Worm (Caenorhabditis elegans): Measurements from ENCODE around the gene F39C12.1.
A peak's percentile ranks its signal among the peaks of the same experiment; 100 is the strongest.

Gene F39C12.1

ce11 chrX:4895223-4895622, 42.2 kb upstream of the F39C12.1 start:
- TF ChIP-seq nhr-28 (tag; optimal IDR thresholded peaks at IDR 0.05) (no peak), Y5F2A.4 (GFP tag; optimal IDR thresholded peaks at IDR 0.05) (no peak), hlh-11 (tag; optimal IDR thresholded peaks at IDR 0.05) (peak; percentile 18), dmd-9 (GFP tag; IDR thresholded peaks at IDR 0.05) (no peak), daf-16 (GFP tag; optimal IDR thresholded peaks at IDR 0.05) (peak in 1 of 2 experiments; percentile 86), daf-16 (tag; optimal IDR thresholded peaks at IDR 0.05) (no peak), aha-1 (tag) (peak; percentile 14)

ce11 chrX:4893623-4894105, 40.7 kb upstream of the F39C12.1 start, which contains the start of gene T07F12.1:
TSS of gene T07F12.1 (plus strand) at chrX:4894055.
- TF ChIP-seq unc-62 (GFP tag; optimal IDR thresholded peaks at IDR 0.05 in 1 of 2) (peak in 1 of 2 experiments; percentile 73), unc-62 (tag; optimal IDR thresholded peaks at IDR 0.05) (no peak), set-16 (GFP tag; IDR thresholded peaks at IDR 0.05) (no peak), dve-1 (tag; optimal IDR thresholded peaks at IDR 0.05; ENCODE audit: insufficient read depth) (peak; percentile 15), zip-2 (tag; optimal IDR thresholded peaks at IDR 0.05) (no peak), hmg-1.1 (GFP tag; IDR thresholded peaks at IDR 0.05) (no peak), gei-8 (GFP tag; optimal IDR thresholded peaks at IDR 0.05) (no peak), pqm-1 (tag; optimal IDR thresholded peaks at IDR 0.05) (peak; percentile 7), egl-43 (GFP tag; IDR thresholded peaks at IDR 0.05) (no peak), nhr-28 (tag; optimal IDR thresholded peaks at IDR 0.05) (peak; percentile 19), php-3 (GFP tag; IDR thresholded peaks at IDR 0.05) (peak; percentile 56; the same call in 1 of the 2 replicates), nhr-25 (tag; optimal IDR thresholded peaks at IDR 0.05; ENCODE audit: borderline replicate concordance, insufficient read depth) (peak; percentile 54)

DNA sequence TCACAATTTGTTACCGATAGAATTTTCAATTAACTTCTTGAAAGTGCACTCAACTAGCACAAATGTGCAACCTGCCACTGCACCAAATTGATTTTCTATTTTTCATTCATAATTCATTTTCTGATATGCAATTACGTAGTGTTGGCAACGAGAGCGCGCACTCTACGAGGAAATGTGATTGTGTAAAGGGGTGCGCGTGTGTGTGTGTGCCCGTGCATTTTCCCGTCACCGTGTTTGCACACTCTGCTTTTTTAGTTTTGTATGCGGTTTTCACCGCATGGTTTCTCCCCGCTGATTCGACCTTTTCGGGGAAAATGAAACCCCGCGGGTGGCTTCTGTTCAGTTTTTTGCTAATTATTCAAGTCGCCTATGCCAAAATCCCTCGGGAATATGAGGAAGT, 37.2 kb upstream of the F39C12.1 start, which contains the start of gene T07F12.2:
Gene T07F12.2, plus strand, starts transcription at position 87 of the 400 bp plus-strand sequence.
- TF ChIP-seq nhr-28 (tag; optimal IDR thresholded peaks at IDR 0.05), result peak; percentile 38
- peak; percentile 69 for TF ChIP-seq hmg-1.1 (GFP tag; IDR thresholded peaks at IDR 0.05)
- 0 out of 2 replicates have a peak, but pooled peaks have one; percentile 25 for TF ChIP-seq dmd-6 (GFP tag; IDR thresholded peaks at IDR 0.05)
- TF ChIP-seq unc-39 (tag; optimal IDR thresholded peaks at IDR 0.05), result no peak
- TF ChIP-seq lsy-2 (tag; optimal IDR thresholded peaks at IDR 0.05), result peak in 1 of 2 experiments; percentile 10
- 0 out of 2 replicates have a peak, but pooled peaks have one; percentile 13 for TF ChIP-seq lin-1 (GFP tag; IDR thresholded peaks at IDR 0.05)
- TF ChIP-seq nhr-25 (tag; optimal IDR thresholded peaks at IDR 0.05; ENCODE audit: borderline replicate concordance, insufficient read depth), result no peak
- no peak for TF ChIP-seq tra-1 (GFP tag; IDR thresholded peaks at IDR 0.05)
- peak; percentile 59; the same call in 1 of the 2 replicates for TF ChIP-seq egl-43 (GFP tag; IDR thresholded peaks at IDR 0.05)
- TF ChIP-seq daf-12 (tag; optimal IDR thresholded peaks at IDR 0.05), result no peak
- peak; percentile 61 for TF ChIP-seq mes-2 (tag; optimal IDR thresholded peaks at IDR 0.05; ENCODE audit: poor library complexity, severe bottlenecking)
- no peak for TF ChIP-seq vab-7 (GFP tag; IDR thresholded peaks at IDR 0.05)
- peak; percentile 22 for TF ChIP-seq mep-1 (tag; optimal IDR thresholded peaks at IDR 0.05)
- peak; percentile 49 for TF ChIP-seq mxl-3 (GFP tag; optimal IDR thresholded peaks at IDR 0.05)
- TF ChIP-seq hlh-30 (tag; optimal IDR thresholded peaks at IDR 0.05; ENCODE audit: insufficient read depth), result peak; percentile 51
- peak in 1 of 2 experiments; percentile 10 for TF ChIP-seq mdl-1 (tag; optimal IDR thresholded peaks at IDR 0.05)
- TF ChIP-seq dve-1 (tag; optimal IDR thresholded peaks at IDR 0.05; ENCODE audit: insufficient read depth), result peak; percentile 33
- TF ChIP-seq nhr-6 (tag; optimal IDR thresholded peaks at IDR 0.05), result no peak
- no peak for TF ChIP-seq Y5F2A.4 (GFP tag; optimal IDR thresholded peaks at IDR 0.05)
- peak; percentile 2 for TF ChIP-seq spr-1 (tag; optimal IDR thresholded peaks at IDR 0.05)
- no peak for TF ChIP-seq ama-1 (optimal IDR thresholded peaks at IDR 0.05)
- TF ChIP-seq ceh-62 (tag; optimal IDR thresholded peaks at IDR 0.05), result no peak
- peak; percentile 47 for TF ChIP-seq hlh-11 (tag; optimal IDR thresholded peaks at IDR 0.05)

DNA sequence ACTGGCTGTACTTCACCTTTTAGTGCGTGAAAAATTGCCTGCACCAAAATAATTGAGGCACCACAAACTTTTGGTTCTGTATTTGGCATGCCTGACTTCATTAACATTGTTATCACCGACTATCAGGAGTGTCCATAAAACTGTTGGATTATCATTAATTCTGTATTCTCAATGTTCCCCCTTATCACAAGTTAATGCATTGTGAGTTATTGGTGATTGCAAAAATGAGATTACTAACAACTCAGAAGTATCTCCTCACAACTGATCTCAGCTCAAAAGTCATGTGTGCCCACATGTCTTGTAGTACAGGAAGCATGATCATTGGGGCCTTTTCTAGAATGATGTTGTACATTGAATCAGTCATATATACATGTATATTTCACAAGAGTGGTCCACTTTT, 32.7 kb upstream of the F39C12.1 start, which contains the start of gene arrd-23:
Gene arrd-23, plus strand, starts transcription at position 301 of the 400 bp plus-strand sequence.
- TF ChIP-seq aha-1 (tag) (peak; percentile 12), daf-19 (GFP tag; conservative IDR thresholded peaks at IDR 0.05) (no peak)

Data from whole organism, L4 larva.